Worm (Caenorhabditis elegans) whole organism, L2 larva: ENCODE results near the gene C01G5.3.

ENCODE experiments used
- R02D3.7 ChIP-seq: fragments of 150-350 bp; optimal IDR thresholded peaks from 2 replicates; lab custom pipeline; 2014; ENCODE audit warnings: missing biosample characterization, missing genetic modification characterization
- Y55F3AM.14 ChIP-seq: fragments of 200-800 bp; sonication (Bioruptor generic); optimal IDR thresholded peaks from 2 replicates; lab custom pipeline; 2018; ENCODE audit warnings: mild to moderate bottlenecking, missing genetic modification characterization, missing compliant biosample characterization
- ZK546.5 ChIP-seq: sonication (generic microtip); optimal IDR thresholded peaks from 2 replicates; lab custom pipeline; 2017; ENCODE audit warnings: missing biosample characterization, missing genetic modification characterization
- aly-2 ChIP-seq: fragments of 150-350 bp; optimal IDR thresholded peaks from 2 replicates; lab custom pipeline; 2014; ENCODE audit warnings: missing biosample characterization, missing genetic modification characterization
- blmp-1 ChIP-seq: sonication (generic microtip); optimal IDR thresholded peaks from 2 replicates; lab custom pipeline; 2017; ENCODE audit warnings: missing genetic modification characterization, mild to moderate bottlenecking, missing compliant biosample characterization, antibody characterized with exemption, moderate library complexity; ENCODE audit not compliant: insufficient read depth
- ceh-16 ChIP-seq: fragments of 150-350 bp; optimal IDR thresholded peaks from 2 replicates; lab custom pipeline; 2014; ENCODE audit warnings: missing biosample characterization, missing genetic modification characterization
- ceh-82 ChIP-seq: fragments of 150-350 bp; optimal IDR thresholded peaks from 2 replicates; lab custom pipeline; 2014; ENCODE audit warnings: missing biosample characterization, missing genetic modification characterization
- dmd-4 ChIP-seq: sonication (generic microtip); optimal IDR thresholded peaks from 2 replicates; lab custom pipeline; 2017; ENCODE audit warnings: missing biosample characterization, missing genetic modification characterization
- egl-27 ChIP-seq: sonication (generic microtip); optimal IDR thresholded peaks from 3 replicates; lab custom pipeline; 2017; ENCODE audit warnings: missing biosample characterization, missing genetic modification reagents, missing genetic modification characterization
- elt-1 ChIP-seq: fragments of 150-350 bp; optimal IDR thresholded peaks from 2 replicates; lab custom pipeline; 2014; ENCODE audit warnings: missing biosample characterization, missing genetic modification characterization
- elt-3 ChIP-seq: sonication (generic microtip); optimal IDR thresholded peaks from 2 replicates; lab custom pipeline; 2017; ENCODE audit warnings: missing biosample characterization, missing genetic modification characterization
- fos-1 ChIP-seq: fragments of 150-350 bp; optimal IDR thresholded peaks from 2 replicates; lab custom pipeline; 2014; ENCODE audit warnings: missing biosample characterization, missing genetic modification characterization
- lin-11 ChIP-seq: fragments of 150-350 bp; sonication (generic microtip); optimal IDR thresholded peaks from 2 replicates; lab custom pipeline; 2014; ENCODE audit warnings: missing biosample characterization, missing genetic modification characterization, inconsistent platforms, mixed read lengths
- lin-13 ChIP-seq: fragments of 150-350 bp; optimal IDR thresholded peaks from 2 replicates; lab custom pipeline; 2014; ENCODE audit warnings: missing biosample characterization, missing genetic modification reagents, missing genetic modification characterization
- lin-39 ChIP-seq: fragments of 150-350 bp; optimal IDR thresholded peaks from 2 replicates; lab custom pipeline; 2014; ENCODE audit warnings: missing biosample characterization, missing genetic modification reagents, missing genetic modification characterization
- lsy-2 ChIP-seq, 2 experiments: fragments of 150-350 bp in 1 of 2; sonication (generic microtip) in 1 of 2; optimal IDR thresholded peaks; 2 replicates each; lab custom pipeline; 2014 to 2017; ENCODE audit warnings: missing biosample characterization in 2 of 2, missing genetic modification characterization in 2 of 2
- mab-5 ChIP-seq: fragments of 150-350 bp; optimal IDR thresholded peaks from 2 replicates; lab custom pipeline; 2014; ENCODE audit warnings: missing biosample characterization, missing genetic modification characterization
- mbf-1 ChIP-seq: sonication (generic microtip); optimal IDR thresholded peaks from 2 replicates; lab custom pipeline; 2017; ENCODE audit warnings: missing biosample characterization, missing genetic modification characterization
- mdl-1 ChIP-seq, 2 experiments: fragments of 150-350 bp in 1 of 2; sonication (generic microtip) in 1 of 2; optimal IDR thresholded peaks; 2 replicates each; lab custom pipeline; 2017; ENCODE audit warnings: missing biosample characterization in 2 of 2, missing genetic modification characterization in 2 of 2
- nhr-10 ChIP-seq: sonication (generic microtip); optimal IDR thresholded peaks from 2 replicates; lab custom pipeline; 2017; ENCODE audit warnings: missing biosample characterization, missing genetic modification characterization
- nhr-11 ChIP-seq: fragments of 150-350 bp; optimal IDR thresholded peaks from 2 replicates; lab custom pipeline; 2014; ENCODE audit warnings: missing biosample characterization, missing genetic modification characterization
- nhr-12 ChIP-seq: fragments of 150-350 bp; optimal IDR thresholded peaks from 2 replicates; lab custom pipeline; 2014; ENCODE audit warnings: missing biosample characterization, missing genetic modification characterization
- nhr-21 ChIP-seq: fragments of 150-350 bp; optimal IDR thresholded peaks from 2 replicates; lab custom pipeline; 2014; ENCODE audit warnings: missing biosample characterization, missing genetic modification characterization
- nhr-237 ChIP-seq: fragments of 150-350 bp; optimal IDR thresholded peaks from 2 replicates; lab custom pipeline; 2014; ENCODE audit warnings: missing biosample characterization, missing genetic modification characterization
- nhr-6 ChIP-seq: fragments of 150-350 bp; optimal IDR thresholded peaks from 2 replicates; lab custom pipeline; 2014; ENCODE audit warnings: missing biosample characterization, missing genetic modification characterization
- peb-1 ChIP-seq: fragments of 150-350 bp; optimal IDR thresholded peaks from 2 replicates; lab custom pipeline; 2014; ENCODE audit warnings: missing biosample characterization, missing genetic modification characterization
- sem-4 ChIP-seq: fragments of 150-350 bp; optimal IDR thresholded peaks from 2 replicates; lab custom pipeline; 2014; ENCODE audit warnings: missing biosample characterization, missing genetic modification reagents, missing genetic modification characterization
- skn-1 ChIP-seq: sonication (generic microtip); optimal IDR thresholded peaks from 2 replicates; lab custom pipeline; 2017; ENCODE audit warnings: missing biosample characterization, missing genetic modification characterization
- sma-3 ChIP-seq: sonication (generic microtip); optimal IDR thresholded peaks from 2 replicates; lab custom pipeline; 2016; ENCODE audit warnings: missing genetic modification reagents, missing genetic modification characterization, missing compliant biosample characterization
- snpc-4 ChIP-seq: fragments of 150-350 bp; optimal IDR thresholded peaks from 2 replicates; lab custom pipeline; 2014; ENCODE audit warnings: missing biosample characterization, missing genetic modification characterization
- unc-39 ChIP-seq: fragments of 150-350 bp; optimal IDR thresholded peaks from 2 replicates; lab custom pipeline; 2014; ENCODE audit warnings: missing biosample characterization, missing genetic modification characterization
- unc-55 ChIP-seq: fragments of 150-350 bp; sonication (generic microtip); optimal IDR thresholded peaks from 3 replicates; lab custom pipeline; 2014; ENCODE audit warnings: missing biosample characterization, missing genetic modification reagents, missing genetic modification characterization
- unc-62 ChIP-seq: fragments of 150-350 bp; optimal IDR thresholded peaks from 2 replicates; lab custom pipeline; 2014; ENCODE audit warnings: missing biosample characterization, missing genetic modification reagents, missing genetic modification characterization
- zag-1 ChIP-seq: fragments of 150-350 bp; optimal IDR thresholded peaks from 2 replicates; lab custom pipeline; 2014; ENCODE audit warnings: missing biosample characterization, missing genetic modification characterization
- ztf-1 ChIP-seq: fragments of 200-800 bp; sonication (Bioruptor generic); conservative IDR thresholded peaks from 2 replicates; pipeline ENCODE4 v1.3.6; 2022; ENCODE audit warnings: missing genetic modification characterization, missing compliant biosample characterization
- ztf-11 ChIP-seq: sonication (generic microtip); optimal IDR thresholded peaks from 2 replicates; lab custom pipeline; 2017; ENCODE audit warnings: missing biosample characterization, missing genetic modification characterization
- ztf-4 ChIP-seq: fragments of 150-350 bp; optimal IDR thresholded peaks from 2 replicates; lab custom pipeline; 2014; ENCODE audit warnings: missing biosample characterization, missing genetic modification characterization

The C01G5.3 gene

ce11 chrIV:6514700-6515099 lies 21.3 kb upstream of the C01G5.3 start (continued):
- no peak for TF ChIP-seq sem-4 (tag; lab: Kevin White, UChicago)
- no peak for TF ChIP-seq snpc-4
- no peak for TF ChIP-seq sma-3 (GFP tag; lab: Kevin White, UChicago)
- no peak for TF ChIP-seq dmd-4 (tag; lab: Kevin White, UChicago)
- peak; percentile 56 for TF ChIP-seq unc-55 (GFP tag; lab: Kevin White, UChicago)
- no peak for TF ChIP-seq R02D3.7 (tag; lab: Kevin White, UChicago)
- TF ChIP-seq unc-39 (tag; lab: Kevin White, UChicago), result no peak
- TF ChIP-seq mab-5 (tag; lab: Kevin White, UChicago), result no peak
- no peak for TF ChIP-seq ceh-16 (tag; lab: Kevin White, UChicago)
- no peak for TF ChIP-seq nhr-12 (tag; lab: Kevin White, UChicago)
- TF ChIP-seq ZK546.5, result no peak
- peak; percentile 78 for TF ChIP-seq nhr-21 (tag; lab: Kevin White, UChicago)
- no peak for TF ChIP-seq egl-27
- no peak for TF ChIP-seq ztf-1
- no peak for TF ChIP-seq unc-62
- TF ChIP-seq elt-1 (tag; lab: Kevin White, UChicago), result no peak
- no peak for TF ChIP-seq lin-11 (tag; lab: Kevin White, UChicago)
- TF ChIP-seq aly-2, result no peak
- no peak for TF ChIP-seq lin-39 (tag; lab: Kevin White, UChicago)
- no peak for TF ChIP-seq ztf-11 (tag; lab: Kevin White, UChicago)

ce11 chrIV:6517859-6518258 lies 18.1 kb upstream of the C01G5.3 start, which contains the start of gene C01G5.7:
Gene C01G5.7, plus strand, starts transcription at chrIV:6518159.
- TF ChIP-seq lin-13 (GFP tag; lab: Kevin White, UChicago), result no peak
- TF ChIP-seq unc-62, result no peak
- no peak for TF ChIP-seq nhr-12 (tag; lab: Kevin White, UChicago)
- TF ChIP-seq nhr-237, result no peak
- TF ChIP-seq skn-1 (tag; lab: Kevin White, UChicago), result no peak
- TF ChIP-seq fos-1 (tag; lab: Kevin White, UChicago), result no peak
- TF ChIP-seq zag-1 (tag; lab: Kevin White, UChicago), result no peak
- TF ChIP-seq elt-1 (tag; lab: Kevin White, UChicago), result no peak
- no peak for TF ChIP-seq nhr-6 (tag; lab: Kevin White, UChicago)
- TF ChIP-seq peb-1 (tag; lab: Kevin White, UChicago), result no peak
- TF ChIP-seq ztf-1, result no peak
- TF ChIP-seq mdl-1 (tag; optimal IDR thresholded peaks at IDR 0.05; lab: Kevin White, UChicago), result no peak
- TF ChIP-seq unc-39 (tag; lab: Kevin White, UChicago), result no peak
- TF ChIP-seq ceh-82 (tag; lab: Kevin White, UChicago), result no peak
- no peak for TF ChIP-seq aly-2
- no peak for TF ChIP-seq mbf-1 (tag; lab: Kevin White, UChicago)
- no peak for TF ChIP-seq sma-3 (GFP tag; lab: Kevin White, UChicago)
- no peak for TF ChIP-seq snpc-4
- TF ChIP-seq nhr-11, result no peak
- TF ChIP-seq blmp-1, result no peak

ce11 chrIV:6519593-6519992 lies 16.4 kb upstream of the C01G5.3 start, which contains the start of gene C01G5.9:
Gene C01G5.9, plus strand, starts transcription at chrIV:6519893.
- no peak for TF ChIP-seq unc-39 (tag; lab: Kevin White, UChicago)
- TF ChIP-seq fos-1 (tag; lab: Kevin White, UChicago), result peak; percentile 43

ce11 chrIV:6522305-6522917 lies 13.6 kb upstream of the C01G5.3 start, which contains the start of gene ddi-1:
Gene ddi-1, plus strand, starts transcription at chrIV:6522867.
- TF ChIP-seq aly-2 (no peak), nhr-21 (tag; lab: Kevin White, UChicago) (no peak), lsy-2 (tag; optimal IDR thresholded peaks at IDR 0.05; lab: Kevin White, UChicago) (no peak), zag-1 (tag; lab: Kevin White, UChicago) (no peak), ztf-4 (tag; lab: Kevin White, UChicago) (no peak), ztf-1 (no peak), nhr-10 (tag; lab: Kevin White, UChicago) (no peak), Y55F3AM.14 (no peak), nhr-11 (no peak), elt-3 (tag; lab: Kevin White, UChicago) (no peak)
